Worm (Caenorhabditis elegans) whole organism, mixed stage, embryonic: ENCODE results near the gene Y53G8B.1.

ENCODE experiments used
- elt-3 ChIP-seq: fragments of 150-350 bp; optimal IDR thresholded peaks from 2 replicates; lab custom pipeline; 2014; ENCODE audit warnings: missing biosample characterization, missing genetic modification characterization
- lin-13 ChIP-seq: fragments of 150-350 bp; optimal IDR thresholded peaks from 2 replicates; lab custom pipeline; 2014; ENCODE audit warnings: missing biosample characterization, missing genetic modification characterization
- nhr-237 ChIP-seq: fragments of 150-350 bp; optimal IDR thresholded peaks from 2 replicates; lab custom pipeline; 2014; ENCODE audit warnings: missing biosample characterization, missing genetic modification characterization

ce11 chrIII:3112616-3113015, 16.5 kb upstream of the Y53G8B.1 start:
- TF ChIP-seq nhr-237 (tag; lab: Kevin White, UChicago) (no peak), lin-13 (no peak), elt-3 (tag; lab: Kevin White, UChicago) (no peak)
